Worm (Caenorhabditis elegans): ENCODE results near the gene bli-5.
A peak's percentile ranks its signal among the peaks of the same experiment; 100 is the strongest.

The bli-5 gene

DNA sequence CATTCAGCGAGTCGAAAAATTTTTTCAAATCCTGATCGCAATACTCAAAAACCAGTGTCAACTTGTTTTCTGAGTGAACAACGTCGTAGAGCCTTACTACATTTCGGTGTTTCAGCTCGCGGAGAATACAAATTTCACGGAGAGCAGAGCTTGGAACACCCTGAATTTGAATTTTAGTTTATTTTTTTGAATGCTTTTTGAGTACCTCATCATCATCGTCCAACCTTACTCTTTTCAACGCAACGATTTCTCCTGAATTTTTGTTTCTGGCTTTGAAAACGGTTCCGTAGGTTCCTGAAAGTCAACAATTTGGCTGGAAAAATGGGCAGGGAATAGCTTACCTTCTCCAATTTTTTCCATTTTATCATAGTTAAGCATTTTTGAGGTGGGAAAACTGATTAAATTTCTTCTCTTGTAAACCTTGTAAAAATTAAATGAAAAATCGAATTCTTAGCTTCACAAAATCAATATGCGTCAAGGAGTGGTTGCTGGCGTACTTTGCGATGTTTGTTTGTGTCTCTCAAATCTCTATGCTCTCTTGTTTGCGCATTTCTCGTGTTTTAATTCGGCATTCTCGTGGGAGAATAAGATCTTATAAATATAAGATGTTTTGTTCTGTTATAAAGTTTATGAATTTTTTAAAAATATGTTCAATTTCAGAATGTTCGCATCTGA lies 36.5 kb upstream of the bli-5 start, which contains the start of gene cdk-5:
Gene cdk-5, minus strand, starts transcription at position 425 of the 675 bp plus-strand sequence.
- TF ChIP-seq ahr-1 (tag; optimal IDR thresholded peaks at IDR 0.05) (no peak), pax-1 (tag; optimal IDR thresholded peaks at IDR 0.05) (peak; percentile 70), pag-3 (tag; optimal IDR thresholded peaks at IDR 0.05; ENCODE audit: borderline replicate concordance) (no peak), nfya-1 (tag; optimal IDR thresholded peaks at IDR 0.05) (peak; percentile 88), ceh-48 (tag; optimal IDR thresholded peaks at IDR 0.05) (peak; percentile 69), npax-4 (tag; optimal IDR thresholded peaks at IDR 0.05) (no peak), ztf-16 (tag; optimal IDR thresholded peaks at IDR 0.05) (no peak), dve-1 (tag; optimal IDR thresholded peaks at IDR 0.05) (peak; percentile 58), unc-42 (tag; optimal IDR thresholded peaks at IDR 0.05) (peak; percentile 75), ceh-30 (tag; optimal IDR thresholded peaks at IDR 0.05) (peak; percentile 60), ceh-31 (tag; optimal IDR thresholded peaks at IDR 0.05) (peak; percentile 29), unc-55 (GFP tag; optimal IDR thresholded peaks at IDR 0.05) (peak; percentile 29), elt-4 (tag; optimal IDR thresholded peaks at IDR 0.05) (no peak), F13H6.1 (tag; optimal IDR thresholded peaks at IDR 0.05) (no peak), unc-3 (GFP tag; conservative IDR thresholded peaks at IDR 0.05) (no peak), unc-3 (tag; optimal IDR thresholded peaks at IDR 0.05) (no peak)

DNA sequence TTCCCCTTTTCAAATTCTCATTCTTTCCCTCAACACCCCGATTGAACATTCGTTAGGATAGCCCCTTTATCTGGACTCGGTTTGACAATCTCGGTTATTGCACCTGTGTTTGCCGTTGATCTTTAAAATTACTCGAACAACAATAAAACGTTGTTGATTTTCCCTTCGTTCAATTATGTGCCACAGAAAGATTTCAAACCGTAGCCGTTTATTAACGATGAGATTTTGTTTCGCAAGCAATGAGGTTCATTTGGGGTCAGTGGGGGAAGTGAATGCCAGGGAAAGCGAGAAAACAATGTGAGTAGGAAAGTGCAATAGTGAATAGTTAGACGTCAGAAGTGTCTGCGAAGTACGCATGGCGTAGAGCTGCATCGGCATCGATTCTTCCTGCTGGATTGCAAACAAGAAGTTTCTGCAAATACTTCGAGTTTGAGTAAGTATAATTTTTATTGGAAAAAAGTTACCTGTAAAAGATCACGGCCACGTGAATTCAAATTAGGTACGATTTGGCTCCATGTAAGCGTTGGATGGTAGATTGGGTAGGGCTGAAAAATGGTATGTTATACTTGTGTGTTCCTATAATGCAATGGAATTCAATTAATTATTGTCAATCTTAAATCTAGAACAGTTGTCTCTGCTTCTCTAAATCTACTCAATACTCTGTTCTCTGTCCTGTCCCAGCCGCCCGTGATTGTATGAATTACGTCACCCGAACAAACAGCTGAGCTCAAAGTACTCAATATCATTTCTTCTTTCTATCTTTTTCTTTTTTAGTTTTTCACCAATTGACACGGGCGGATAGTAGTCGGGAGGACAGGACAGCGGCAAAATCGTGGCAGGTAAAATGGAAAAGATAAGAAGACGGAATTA lies 35.2 kb upstream of the bli-5 start, which contains the start of gene kel-3:
Gene kel-3, plus strand, starts transcription at position 328 of the 870 bp plus-strand sequence.
- TF ChIP-seq Y22D7AL.16 (tag; optimal IDR thresholded peaks at IDR 0.05): no peak
- TF ChIP-seq npax-4 (tag; optimal IDR thresholded peaks at IDR 0.05): no peak
- TF ChIP-seq ceh-6 (GFP tag; optimal IDR thresholded peaks at IDR 0.05): no peak
- no peak for TF ChIP-seq eyg-1 (tag; optimal IDR thresholded peaks at IDR 0.05)
- TF ChIP-seq ama-1 (optimal IDR thresholded peaks at IDR 0.05): peak; percentile 85
- no peak for TF ChIP-seq K02D7.2 (tag; optimal IDR thresholded peaks at IDR 0.05)
- TF ChIP-seq unc-42 (tag; optimal IDR thresholded peaks at IDR 0.05): no peak
- no peak for TF ChIP-seq dve-1 (tag; optimal IDR thresholded peaks at IDR 0.05)
- TF ChIP-seq unc-55 (GFP tag; optimal IDR thresholded peaks at IDR 0.05): peak; percentile 49
- no peak for TF ChIP-seq mec-3 (tag; optimal IDR thresholded peaks at IDR 0.05; ENCODE audit: borderline replicate concordance)
- TF ChIP-seq ceh-18 (tag; optimal IDR thresholded peaks at IDR 0.05): peak; percentile 34
- TF ChIP-seq pqm-1 (tag; optimal IDR thresholded peaks at IDR 0.05): peak; percentile 8
- peak; percentile 63 for TF ChIP-seq elt-2 (tag; optimal IDR thresholded peaks at IDR 0.05)

DNA sequence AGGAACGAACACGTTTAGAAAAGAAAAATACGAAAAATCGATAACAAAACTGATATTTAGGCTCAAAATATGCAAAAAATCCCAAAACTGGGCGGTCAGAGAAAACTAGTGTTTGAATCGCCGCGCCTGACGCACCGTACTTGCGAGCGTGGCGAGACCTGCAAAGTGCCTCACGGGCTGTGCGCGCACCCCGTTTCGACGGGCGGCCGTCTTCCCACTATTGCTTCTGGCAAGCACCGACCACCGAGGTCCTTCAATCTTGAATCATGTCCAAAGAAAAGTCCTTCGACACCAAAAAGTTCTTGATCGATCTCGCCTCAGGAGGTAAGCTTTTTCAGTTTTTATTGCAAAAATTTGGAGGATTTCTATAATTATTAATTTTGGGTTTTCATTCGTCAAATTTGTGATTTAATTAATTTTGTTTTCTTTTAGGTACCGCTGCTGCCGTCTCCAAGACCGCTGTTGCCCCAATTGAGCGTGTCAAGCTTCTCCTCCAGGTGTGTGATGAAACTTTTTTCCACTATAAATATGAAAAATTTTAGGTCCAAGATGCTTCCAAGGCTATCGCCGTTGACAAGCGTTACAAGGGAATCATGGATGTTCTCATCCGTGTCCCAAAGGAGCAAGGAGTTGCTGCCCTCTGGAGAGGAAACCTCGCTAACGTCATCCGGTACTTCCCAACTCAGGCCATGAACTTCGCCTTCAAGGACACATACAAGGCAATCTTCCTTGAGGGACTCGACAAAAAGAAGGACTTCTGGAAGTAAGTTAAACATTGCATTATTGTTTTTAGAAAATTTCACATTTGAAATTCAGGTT lies 33.6 kb upstream of the bli-5 start, which contains the start of gene ant-1.1:
Gene ant-1.1, plus strand, starts transcription at position 199 of the 819 bp plus-strand sequence.
- peak; percentile 77 for TF ChIP-seq unc-42 (tag; optimal IDR thresholded peaks at IDR 0.05)
- peak; percentile 53 for TF ChIP-seq elt-2 (tag; optimal IDR thresholded peaks at IDR 0.05)
- no peak for TF ChIP-seq pqm-1 (tag; optimal IDR thresholded peaks at IDR 0.05)
- peak; percentile 42 for TF ChIP-seq ceh-19 (GFP tag; optimal IDR thresholded peaks at IDR 0.05)
- TF ChIP-seq ceh-14 (tag; optimal IDR thresholded peaks at IDR 0.05): peak; percentile 56
- peak; percentile 50 for TF ChIP-seq ets-4 (tag; optimal IDR thresholded peaks at IDR 0.05)
- TF ChIP-seq unc-86 (tag; optimal IDR thresholded peaks at IDR 0.05): peak; percentile 55
- TF ChIP-seq pros-1 (tag; optimal IDR thresholded peaks at IDR 0.05): peak; percentile 50
- no peak for TF ChIP-seq nhr-11 (tag; optimal IDR thresholded peaks at IDR 0.05)
- TF ChIP-seq odd-2 (tag; optimal IDR thresholded peaks at IDR 0.05): no peak
- TF ChIP-seq Y22D7AL.16 (tag; optimal IDR thresholded peaks at IDR 0.05): peak; percentile 40
- TF ChIP-seq pag-3 (tag; optimal IDR thresholded peaks at IDR 0.05; ENCODE audit: borderline replicate concordance): no peak
- TF ChIP-seq syd-9 (tag; optimal IDR thresholded peaks at IDR 0.05): no peak
- peak; percentile 14 for TF ChIP-seq T23F11.4 (GFP tag; optimal IDR thresholded peaks at IDR 0.05)
- TF ChIP-seq pax-1 (tag; optimal IDR thresholded peaks at IDR 0.05): peak; percentile 68
- no peak for TF ChIP-seq lim-6 (tag; optimal IDR thresholded peaks at IDR 0.05)
- 0 out of 2 replicates have a peak, but pooled peaks have one; percentile 29 for TF ChIP-seq unc-3 (GFP tag; conservative IDR thresholded peaks at IDR 0.05)
- no peak for TF ChIP-seq unc-3 (tag; optimal IDR thresholded peaks at IDR 0.05)
- peak; percentile 75 for TF ChIP-seq tbx-2 (tag; optimal IDR thresholded peaks at IDR 0.05)
- peak; percentile 65 for TF ChIP-seq unc-55 (GFP tag; optimal IDR thresholded peaks at IDR 0.05)
- TF ChIP-seq dmd-4 (tag; optimal IDR thresholded peaks at IDR 0.05; ENCODE audit: borderline replicate concordance): no peak
- TF ChIP-seq rnt-1 (tag; optimal IDR thresholded peaks at IDR 0.05): peak; percentile 59
- no peak for TF ChIP-seq npax-4 (tag; optimal IDR thresholded peaks at IDR 0.05)
- peak; percentile 83 for TF ChIP-seq ceh-31 (tag; optimal IDR thresholded peaks at IDR 0.05)
- peak; percentile 29 for TF ChIP-seq ceh-48 (tag; optimal IDR thresholded peaks at IDR 0.05)
- TF ChIP-seq pha-2 (tag; optimal IDR thresholded peaks at IDR 0.05): peak; percentile 18
- peak; percentile 82 for TF ChIP-seq ceh-18 (tag; optimal IDR thresholded peaks at IDR 0.05)
- peak; percentile 7 for TF ChIP-seq C38D4.7 (GFP tag; optimal IDR thresholded peaks at IDR 0.05)
- no peak for TF ChIP-seq ceh-30 (tag; optimal IDR thresholded peaks at IDR 0.05)
- peak; percentile 38 for TF ChIP-seq ceh-2 (tag; optimal IDR thresholded peaks at IDR 0.05)
- TF ChIP-seq K02D7.2 (tag; optimal IDR thresholded peaks at IDR 0.05): peak; percentile 14
